Fruit fly (Drosophila melanogaster) whole organism, embryonic: Measurements from ENCODE around the gene drongo.

Experiments used
- CG10274 ChIP-seq: fragments of 200-800 bp; sonication (Bioruptor generic); optimal IDR thresholded peaks from 3 replicates; lab custom pipeline; 2017; ENCODE audit warnings: missing biosample characterization, mild to moderate bottlenecking, missing genetic modification characterization
- CG10959 ChIP-seq: fragments of 200-800 bp; sonication (Bioruptor generic); IDR thresholded peaks from 2 replicates; pipeline ENCODE4 v1.3.6; 2022; ENCODE audit warnings: missing biosample characterization, missing genetic modification characterization
- CG1233 ChIP-seq: fragments of 200-800 bp; sonication (Bioruptor generic); optimal IDR thresholded peaks from 4 replicates; lab custom pipeline; 2018; ENCODE audit warnings: missing biosample characterization, mild to moderate bottlenecking, missing genetic modification characterization
- CG14014 ChIP-seq: fragments of 200-800 bp; sonication (Bioruptor generic); IDR thresholded peaks from 2 replicates; pipeline ENCODE4 v1.3.6; 2022; ENCODE audit warnings: missing biosample characterization, missing genetic modification characterization
- CG16863 ChIP-seq: fragments of 200-800 bp; sonication (Bioruptor generic); optimal IDR thresholded peaks from 3 replicates; lab custom pipeline; 2016; ENCODE audit warnings: missing biosample characterization, missing genetic modification characterization
- CG1792 ChIP-seq: fragments of 200-800 bp; sonication (Bioruptor generic); optimal IDR thresholded peaks from 2 replicates; lab custom pipeline; 2016; ENCODE audit warnings: missing biosample characterization, missing genetic modification characterization
- CG18619 ChIP-seq: fragments of 200-800 bp; sonication (Bioruptor generic); optimal IDR thresholded peaks from 3 replicates; lab custom pipeline; 2017; ENCODE audit warnings: missing biosample characterization, mild to moderate bottlenecking, missing genetic modification characterization
- CG2129 ChIP-seq: fragments of 200-800 bp; sonication (Bioruptor generic); IDR thresholded peaks from 2 replicates; pipeline ENCODE4 v1.3.6; 2022; ENCODE audit warnings: missing biosample characterization, missing genetic modification characterization; ENCODE audit not compliant: partially characterized antibody
- CG2889 ChIP-seq: fragments of 200-800 bp; sonication (Bioruptor generic); IDR thresholded peaks from 3 replicates; pipeline ENCODE4 v1.3.6; 2022; ENCODE audit warnings: missing biosample characterization, missing genetic modification characterization
- CG30431 ChIP-seq: fragments of 200-800 bp; sonication (Bioruptor generic); optimal IDR thresholded peaks from 2 replicates; lab custom pipeline; 2017; ENCODE audit warnings: missing biosample characterization, missing genetic modification characterization
- CG3407 ChIP-seq: fragments of 200-800 bp; sonication (Bioruptor generic); optimal IDR thresholded peaks from 2 replicates; lab custom pipeline; 2018; ENCODE audit warnings: missing biosample characterization, mild to moderate bottlenecking, missing genetic modification characterization
- CG3838 ChIP-seq: fragments of 200-800 bp; sonication (Bioruptor generic); optimal IDR thresholded peaks from 3 replicates; lab custom pipeline; 2016; ENCODE audit warnings: missing biosample characterization, missing genetic modification characterization
- CG42726 ChIP-seq: fragments of 200-800 bp; sonication (Bioruptor generic); IDR thresholded peaks from 2 replicates; pipeline ENCODE4 v1.3.6; 2022; ENCODE audit warnings: missing biosample characterization, missing genetic modification characterization; ENCODE audit not compliant: partially characterized antibody
- CG6854 ChIP-seq: fragments of 200-800 bp; sonication (Bioruptor generic); optimal IDR thresholded peaks from 3 replicates; lab custom pipeline; 2017; ENCODE audit warnings: missing biosample characterization, mild to moderate bottlenecking, missing genetic modification characterization
- CG8765 ChIP-seq: fragments of 200-800 bp; sonication (Bioruptor generic); IDR thresholded peaks from 2 replicates; pipeline ENCODE4 v1.3.6; 2022; ENCODE audit warnings: missing biosample characterization, missing genetic modification characterization
- CG9437 ChIP-seq: fragments of 200-800 bp; sonication (Bioruptor generic); optimal IDR thresholded peaks from 2 replicates; lab custom pipeline; 2018; ENCODE audit warnings: missing biosample characterization, mild to moderate bottlenecking, missing genetic modification characterization
- CHES-1-like ChIP-seq: fragments of 200-800 bp; sonication (Bioruptor generic); optimal IDR thresholded peaks from 2 replicates; lab custom pipeline; 2016; ENCODE audit warnings: missing biosample characterization, missing genetic modification characterization
- D19A ChIP-seq: fragments of 200-800 bp; optimal IDR thresholded peaks from 3 replicates; lab custom pipeline; 2019; ENCODE audit warnings: missing biosample characterization, mild to moderate bottlenecking, missing genetic modification characterization, moderate library complexity
- Dek ChIP-seq: fragments of 200-800 bp; sonication (Bioruptor generic); optimal IDR thresholded peaks from 3 replicates; lab custom pipeline; 2019; ENCODE audit warnings: missing biosample characterization, mild to moderate bottlenecking, missing genetic modification characterization, moderate library complexity
- Dip3 ChIP-seq: fragments of 200-800 bp; sonication (Bioruptor generic); optimal IDR thresholded peaks from 3 replicates; lab custom pipeline; 2016; ENCODE audit warnings: missing biosample characterization, missing genetic modification characterization
- Doc2 ChIP-seq: fragments of 200-800 bp; sonication (Bioruptor generic); IDR thresholded peaks from 2 replicates; pipeline ENCODE4 v1.3.6; 2022; ENCODE audit warnings: missing biosample characterization, missing genetic modification characterization
- Drgx ChIP-seq: fragments of 200-800 bp; sonication (Bioruptor generic); IDR thresholded peaks from 2 replicates; pipeline ENCODE4 v1.3.6; 2022; ENCODE audit warnings: missing biosample characterization, missing genetic modification characterization
- Eip74EF ChIP-seq, 2 experiments: fragments of 200-800 bp in 1 of 2; fragments of >200 bp in 1 of 2; sonication (Bioruptor generic) in 1 of 2; optimal IDR thresholded peaks; 2 replicates each; lab custom pipeline; 2017 to 2019; ENCODE audit warnings: missing biosample characterization in 2 of 2, missing genetic modification characterization in 2 of 2, mild to moderate bottlenecking in 1 of 2, moderate library complexity in 1 of 2
- Elba2 ChIP-seq: fragments of 200-800 bp; sonication (Bioruptor generic); optimal IDR thresholded peaks from 3 replicates; lab custom pipeline; 2016; ENCODE audit warnings: missing biosample characterization, missing genetic modification characterization
- Mad ChIP-seq: fragments of 200-800 bp; sonication (Bioruptor generic); optimal IDR thresholded peaks from 2 replicates; lab custom pipeline; 2016; ENCODE audit warnings: missing biosample characterization, missing genetic modification characterization
- Nf-YA ChIP-seq: fragments of 200-800 bp; sonication (Bioruptor generic); IDR thresholded peaks from 2 replicates; pipeline ENCODE4 v1.3.6; 2022; ENCODE audit warnings: missing biosample characterization, missing genetic modification characterization
- Sox100B ChIP-seq: fragments of 200-800 bp; sonication (Bioruptor generic); optimal IDR thresholded peaks from 3 replicates; lab custom pipeline; 2018; ENCODE audit warnings: missing biosample characterization, mild to moderate bottlenecking, missing genetic modification characterization
- Ssrp ChIP-seq: fragments of 200-800 bp; sonication (Bioruptor generic); optimal IDR thresholded peaks from 2 replicates; lab custom pipeline; 2018; ENCODE audit warnings: missing biosample characterization, mild to moderate bottlenecking, missing genetic modification characterization, moderate library complexity
- abd-A ChIP-seq: fragments of 200-800 bp; sonication (Bioruptor generic); optimal IDR thresholded peaks from 3 replicates; lab custom pipeline; 2019; ENCODE audit warnings: missing biosample characterization, mild to moderate bottlenecking, missing genetic modification characterization, moderate library complexity
- caup ChIP-seq: fragments of 200-800 bp; sonication (Bioruptor generic); optimal IDR thresholded peaks from 3 replicates; lab custom pipeline; 2017; ENCODE audit warnings: missing biosample characterization, mild to moderate bottlenecking, missing genetic modification characterization, moderate library complexity; ENCODE audit not compliant: severe bottlenecking
- croc ChIP-seq: fragments of 200-800 bp; sonication (Bioruptor generic); conservative IDR thresholded peaks from 3 replicates; pipeline ENCODE4 v1.3.6; 2022; ENCODE audit warnings: missing biosample characterization, missing genetic modification characterization
- crol ChIP-seq: fragments of 200-800 bp; sonication (Bioruptor generic); IDR thresholded peaks from 2 replicates; pipeline ENCODE4 v1.3.6; 2022; ENCODE audit warnings: missing biosample characterization, missing genetic modification characterization
- fd96Cb ChIP-seq: fragments of 200-800 bp; sonication (Bioruptor generic); optimal IDR thresholded peaks from 2 replicates; lab custom pipeline; 2018; ENCODE audit warnings: missing biosample characterization, mild to moderate bottlenecking, missing genetic modification characterization, moderate library complexity
- gfzf ChIP-seq: fragments of 200-800 bp; sonication (Bioruptor generic); optimal IDR thresholded peaks from 2 replicates; lab custom pipeline; 2016; ENCODE audit warnings: missing biosample characterization, mild to moderate bottlenecking, missing genetic modification characterization, moderate library complexity
- grn ChIP-seq: fragments of 200-800 bp; sonication (Bioruptor generic); optimal IDR thresholded peaks from 3 replicates; lab custom pipeline; 2017; ENCODE audit warnings: missing biosample characterization, missing genetic modification characterization
- gt ChIP-seq: fragments of 200-800 bp; sonication (Bioruptor generic); IDR thresholded peaks from 2 replicates; pipeline ENCODE4 v1.3.6; 2022; ENCODE audit warnings: missing biosample characterization, missing genetic modification characterization
- ind ChIP-seq: fragments of 200-800 bp; sonication (Bioruptor generic); optimal IDR thresholded peaks from 3 replicates; lab custom pipeline; 2016; ENCODE audit warnings: missing biosample characterization, missing genetic modification characterization
- lov ChIP-seq, 2 experiments: fragments of 200-800 bp in 1 of 2; fragments of >200 bp in 1 of 2; sonication (Bioruptor generic) in 1 of 2; IDR thresholded peaks in 1 of 2; optimal IDR thresholded peaks in 1 of 2; 2 replicates in 1 of 2; 3 replicates in 1 of 2; pipeline versions ENCODE4 v1.3.6 to Lab custom; 2017 to 2022; ENCODE audit warnings: missing biosample characterization in 1 of 2, missing genetic modification characterization in 1 of 2
- nom ChIP-seq: fragments of 200-800 bp; sonication (Bioruptor generic); optimal IDR thresholded peaks from 2 replicates; lab custom pipeline; 2017; ENCODE audit warnings: missing biosample characterization, missing genetic modification characterization, mild to moderate bottlenecking, moderate library complexity, missing genetic modification reagents
- oc ChIP-seq: fragments of 200-800 bp; sonication (Bioruptor generic); optimal IDR thresholded peaks from 2 replicates; lab custom pipeline; 2018; ENCODE audit warnings: missing biosample characterization, mild to moderate bottlenecking, missing genetic modification characterization, moderate library complexity
- sd ChIP-seq: fragments of 200-800 bp; sonication (Bioruptor generic); optimal IDR thresholded peaks from 3 replicates; lab custom pipeline; 2018; ENCODE audit warnings: missing biosample characterization, mild to moderate bottlenecking, missing genetic modification characterization, moderate library complexity
- shn ChIP-seq: fragments of 200-800 bp; sonication (Bioruptor generic); optimal IDR thresholded peaks from 3 replicates; lab custom pipeline; 2016; ENCODE audit warnings: missing biosample characterization, missing genetic modification characterization
- sna ChIP-seq: fragments of 200-800 bp; sonication (Bioruptor generic); IDR thresholded peaks from 2 replicates; pipeline ENCODE4 v1.3.6; 2022; ENCODE audit warnings: missing biosample characterization, missing genetic modification characterization; ENCODE audit not compliant: partially characterized antibody
- stc ChIP-seq: fragments of 200-800 bp; sonication (Bioruptor generic); IDR thresholded peaks from 2 replicates; pipeline ENCODE4 v1.3.6; 2022; ENCODE audit warnings: missing biosample characterization, missing genetic modification characterization
- tna ChIP-seq: fragments of 200-800 bp; sonication (Bioruptor generic); IDR thresholded peaks from 2 replicates; pipeline ENCODE4 v1.3.6; 2022; ENCODE audit warnings: missing biosample characterization, missing genetic modification characterization; ENCODE audit not compliant: partially characterized antibody
- unc-4 ChIP-seq: fragments of 200-800 bp; sonication (Bioruptor generic); IDR thresholded peaks from 2 replicates; pipeline ENCODE4 v1.3.6; 2022; ENCODE audit warnings: missing biosample characterization, missing genetic modification characterization; ENCODE audit not compliant: partially characterized antibody
- vfl ChIP-seq: fragments of 200-800 bp; sonication (Bioruptor generic); optimal IDR thresholded peaks from 2 replicates; lab custom pipeline; 2016; ENCODE audit warnings: missing biosample characterization, missing genetic modification characterization
- wek ChIP-seq: fragments of 200-800 bp; sonication (Bioruptor generic); optimal IDR thresholded peaks from 3 replicates; lab custom pipeline; 2018; ENCODE audit warnings: missing biosample characterization, mild to moderate bottlenecking, missing genetic modification characterization, moderate library complexity

The drongo gene

dm6 chr2L:856690-857488 lies 6.0 kb upstream of the drongo start (continued):
- TF ChIP-seq tna (GFP tag; lab: Robert Waterston, UW) (no peak), CG30431 (GFP tag; lab: Kevin White, UChicago) (peak; percentile 81), Drgx (GFP tag; lab: Robert Waterston, UW) (peak; percentile 49), Mad (peak; percentile 36), fd96Cb (tag; lab: Kevin White, UChicago) (peak; percentile 85), oc (peak; percentile 84), caup (GFP tag; lab: Kevin White, UChicago) (peak; percentile 34), CG2889 (GFP tag; lab: Robert Waterston, UW) (no peak), croc (GFP tag; lab: Robert Waterston, UW) (peak; percentile 79), gfzf (GFP tag; lab: Kevin White, UChicago) (no peak), ind (GFP tag; lab: Kevin White, UChicago) (peak; percentile 80), Dek (peak; percentile 66), CG1233 (peak; percentile 60), grn (GFP tag; lab: Kevin White, UChicago) (peak; percentile 31), sna (no peak), CG8765 (GFP tag; lab: Robert Waterston, UW) (peak; percentile 59; the same call in 1 of the 2 replicates), CHES-1-like (peak; percentile 63), CG10274 (peak; percentile 29), CG1792 (GFP tag; lab: Kevin White, UChicago) (peak; percentile 58), CG6854 (no peak), CG18619 (GFP tag; lab: Kevin White, UChicago) (peak; percentile 68), CG2129 (GFP tag; lab: Robert Waterston, UW) (no peak), Elba2 (GFP tag; lab: Kevin White, UChicago) (no peak), CG16863 (peak; percentile 84), gt (GFP tag; lab: Robert Waterston, UW) (peak; percentile 68), Ssrp (tag; lab: Kevin White, UChicago) (peak; percentile 72), shn (GFP tag; lab: Kevin White, UChicago) (peak; percentile 47), lov (optimal IDR thresholded peaks at IDR 0.05; lab: Kevin White, UChicago) (no peak), lov (GFP tag; IDR thresholded peaks at IDR 0.05; lab: Robert Waterston, UW) (peak; percentile 81), nom (GFP tag; lab: Kevin White, UChicago) (no peak), Nf-YA (GFP tag; lab: Robert Waterston, UW) (peak; percentile 81), CG3407 (GFP tag; lab: Kevin White, UChicago) (peak; percentile 71), CG9437 (peak; percentile 12), abd-A (tag; lab: Kevin White, UChicago) (no peak), Eip74EF (GFP tag; optimal IDR thresholded peaks at IDR 0.05; lab: Kevin White, UChicago) (peak in 1 of 2 experiments; percentile 77), D19A (tag; lab: Kevin White, UChicago) (peak; percentile 68), sd (tag; lab: Kevin White, UChicago) (peak; percentile 21), Doc2 (GFP tag; lab: Robert Waterston, UW) (no peak), unc-4 (GFP tag; lab: Robert Waterston, UW) (no peak), crol (peak; percentile 86), CG3838 (no peak), CG14014 (GFP tag; lab: Robert Waterston, UW) (peak; percentile 76), Sox100B (GFP tag; lab: Kevin White, UChicago) (peak; percentile 72), stc (peak; percentile 89), Dip3 (GFP tag; lab: Kevin White, UChicago) (peak; percentile 7), wek (GFP tag; lab: Kevin White, UChicago) (peak; percentile 30), CG42726 (no peak), vfl (peak; percentile 38), CG10959 (peak; percentile 71)
